Fruit fly (Drosophila melanogaster) Kc167 (cell line): ENCODE measurements around the gene Smyd4-2.

Experiments
- h ChIP-seq: fragments of >200 bp; optimal IDR thresholded peaks from 3 replicates; lab custom pipeline; 2018; ENCODE audit warnings: missing external identifiers
- psq ChIP-seq: fragments of >200 bp; optimal IDR thresholded peaks from 2 replicates; lab custom pipeline; 2017; ENCODE audit warnings: missing external identifiers

DNA sequence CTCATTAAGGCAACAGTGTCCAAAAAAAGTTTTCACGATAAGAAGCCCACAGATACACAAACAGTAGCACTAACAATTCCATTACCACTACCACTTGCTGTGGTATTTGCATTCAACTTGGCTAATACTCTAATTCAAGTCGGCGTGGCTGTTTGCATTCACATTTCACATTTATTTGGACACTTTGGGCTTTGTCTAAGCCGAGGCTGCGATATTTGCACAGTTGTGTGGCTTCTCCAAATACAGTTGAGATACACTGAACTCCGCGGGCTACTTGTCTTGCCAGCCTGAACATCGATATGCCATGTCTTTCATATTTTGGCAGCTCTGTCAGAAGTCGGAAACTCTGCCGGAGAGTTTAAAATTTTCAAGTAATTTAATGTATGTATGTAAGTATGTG is 51.4 kb downstream of the Smyd4-2 start:
- TF ChIP-seq psq (no peak), h (lab: Kevin White, UChicago) (no peak)
